Worm (Caenorhabditis elegans): Measurements from ENCODE around the gene mrpl-36.

- peak; percentile 34; the same call in 1 of the 2 replicates for TF ChIP-seq T22C8.4 (GFP tag; IDR thresholded peaks at IDR 0.05)
- peak; percentile 79 for TF ChIP-seq flt-1 (GFP tag; IDR thresholded peaks at IDR 0.05)
- TF ChIP-seq med-1 (GFP tag; optimal IDR thresholded peaks at IDR 0.05; ENCODE audit: insufficient read depth), result no peak
Measured at ce11 chrIII:9867780-9868503, 20.0 kb upstream of the mrpl-36 start, which contains the start of gene dhhc-4.

Data from whole organism, midembryonic.